Fruit fly (Drosophila melanogaster) whole organism, embryonic: Measurements from ENCODE around the gene CG7227.

Source experiments
- Awh ChIP-seq: fragments of 200-800 bp; sonication (Bioruptor generic); IDR thresholded peaks from 2 replicates; pipeline ENCODE4, ENCODE4 v1.3.6; 2022; ENCODE audit warnings: missing biosample characterization, missing genetic modification characterization
- Bdp1 ChIP-seq: fragments of 200-800 bp; sonication (Bioruptor generic); optimal IDR thresholded peaks from 3 replicates; lab custom pipeline; 2016; ENCODE audit warnings: missing biosample characterization, missing genetic modification characterization
- Bgb ChIP-seq: fragments of 200-800 bp; sonication (Bioruptor generic); IDR thresholded peaks from 2 replicates; pipeline ENCODE4 v1.3.6; 2022; ENCODE audit warnings: missing biosample characterization, missing genetic modification characterization; ENCODE audit not compliant: partially characterized antibody
- CG10209 ChIP-seq: fragments of 200-800 bp; sonication (Bioruptor generic); optimal IDR thresholded peaks from 3 replicates; lab custom pipeline; 2017; ENCODE audit warnings: missing biosample characterization, mild to moderate bottlenecking, missing genetic modification characterization, missing genetic modification reagents
- CG10543 ChIP-seq: fragments of 200-800 bp; sonication (Bioruptor generic); optimal IDR thresholded peaks from 3 replicates; lab custom pipeline; 2017; ENCODE audit warnings: missing biosample characterization, mild to moderate bottlenecking, missing genetic modification characterization, moderate library complexity
- CG10565 ChIP-seq: fragments of 200-800 bp; sonication (Bioruptor generic); optimal IDR thresholded peaks from 3 replicates; lab custom pipeline; 2016; ENCODE audit warnings: missing biosample characterization, mild to moderate bottlenecking, missing genetic modification characterization
- CG12236 ChIP-seq: fragments of 200-800 bp; sonication (Bioruptor generic); optimal IDR thresholded peaks from 2 replicates; lab custom pipeline; 2016; ENCODE audit warnings: missing biosample characterization, missing genetic modification characterization
- CG12769 ChIP-seq: fragments of 200-800 bp; sonication (Bioruptor generic); optimal IDR thresholded peaks from 2 replicates; lab custom pipeline; 2019; ENCODE audit warnings: missing biosample characterization, mild to moderate bottlenecking, missing genetic modification characterization, moderate library complexity
- CG12942 ChIP-seq: fragments of 200-800 bp; sonication (Bioruptor generic); optimal IDR thresholded peaks from 3 replicates; lab custom pipeline; 2016; ENCODE audit warnings: missing biosample characterization, missing genetic modification characterization
- CG13894 ChIP-seq: fragments of 200-800 bp; sonication (Bioruptor generic); optimal IDR thresholded peaks from 3 replicates; lab custom pipeline; 2018; ENCODE audit warnings: missing biosample characterization, mild to moderate bottlenecking, missing genetic modification characterization, moderate library complexity
- CG15479 ChIP-seq: fragments of 200-800 bp; sonication (Bioruptor generic); optimal IDR thresholded peaks from 3 replicates; lab custom pipeline; 2019; ENCODE audit warnings: missing biosample characterization, mild to moderate bottlenecking, missing genetic modification characterization, moderate library complexity
- CG1647 ChIP-seq: fragments of 200-800 bp; sonication (Bioruptor generic); optimal IDR thresholded peaks from 3 replicates; lab custom pipeline; 2016; ENCODE audit warnings: missing biosample characterization, missing genetic modification characterization
- CG17328 ChIP-seq: fragments of 200-800 bp; sonication (Bioruptor generic); IDR thresholded peaks from 2 replicates; pipeline ENCODE4 v1.3.6; 2022; ENCODE audit warnings: missing biosample characterization, missing genetic modification characterization
- CG18476 ChIP-seq: fragments of 200-800 bp; sonication (Bioruptor generic); optimal IDR thresholded peaks from 2 replicates; lab custom pipeline; 2016; ENCODE audit warnings: missing biosample characterization, mild to moderate bottlenecking, missing genetic modification characterization
- CG18764 ChIP-seq: fragments of 200-800 bp; sonication (Bioruptor generic); optimal IDR thresholded peaks from 3 replicates; lab custom pipeline; 2016; ENCODE audit warnings: missing biosample characterization, missing genetic modification characterization
- CG2116 ChIP-seq: fragments of 200-800 bp; sonication (Bioruptor generic); optimal IDR thresholded peaks from 3 replicates; lab custom pipeline; 2018; ENCODE audit warnings: missing biosample characterization, mild to moderate bottlenecking, missing genetic modification characterization
- CG3065 ChIP-seq: fragments of 200-800 bp; sonication (Bioruptor generic); optimal IDR thresholded peaks from 2 replicates; lab custom pipeline; 2016; ENCODE audit warnings: missing biosample characterization, missing genetic modification characterization
- CG32532 ChIP-seq: fragments of 200-800 bp; sonication (Bioruptor generic); IDR thresholded peaks from 2 replicates; pipeline ENCODE4 v1.3.6; 2022; ENCODE audit warnings: missing biosample characterization, missing genetic modification characterization
- CG34376 ChIP-seq: fragments of 200-800 bp; sonication (Bioruptor generic); optimal IDR thresholded peaks from 2 replicates; lab custom pipeline; 2018; ENCODE audit warnings: missing biosample characterization, mild to moderate bottlenecking, missing genetic modification characterization
- CG34422 ChIP-seq: fragments of 200-800 bp; sonication (Bioruptor generic); IDR thresholded peaks from 3 replicates; pipeline ENCODE4 v1.3.6; 2022; ENCODE audit warnings: missing biosample characterization, missing genetic modification characterization
- CG4328 ChIP-seq: fragments of 200-800 bp; sonication (Bioruptor generic); optimal IDR thresholded peaks from 3 replicates; lab custom pipeline; 2017; ENCODE audit warnings: missing biosample characterization, missing genetic modification reagents, missing genetic modification characterization
- CG4424 ChIP-seq: fragments of 200-800 bp; sonication (Bioruptor generic); optimal IDR thresholded peaks from 3 replicates; lab custom pipeline; 2016; ENCODE audit warnings: missing biosample characterization, missing genetic modification characterization
- CG4730 ChIP-seq: fragments of 200-800 bp; sonication (Bioruptor generic); IDR thresholded peaks from 2 replicates; pipeline ENCODE4 v1.3.6; 2022; ENCODE audit warnings: missing biosample characterization, missing genetic modification characterization
- CG6765 ChIP-seq: fragments of 200-800 bp; sonication (Bioruptor generic); optimal IDR thresholded peaks from 3 replicates; lab custom pipeline; 2017; ENCODE audit warnings: missing biosample characterization, mild to moderate bottlenecking, missing genetic modification characterization
- CG7556 ChIP-seq: fragments of 200-800 bp; sonication (Bioruptor generic); optimal IDR thresholded peaks from 2 replicates; lab custom pipeline; 2017; ENCODE audit warnings: missing biosample characterization, mild to moderate bottlenecking, missing genetic modification characterization
- CG8765 ChIP-seq: fragments of 200-800 bp; sonication (Bioruptor generic); IDR thresholded peaks from 2 replicates; pipeline ENCODE4 v1.3.6; 2022; ENCODE audit warnings: missing biosample characterization, missing genetic modification characterization
- CG9215 ChIP-seq: fragments of 200-800 bp; sonication (Bioruptor generic); IDR thresholded peaks from 2 replicates; pipeline ENCODE4 v1.3.6; 2022; ENCODE audit warnings: missing biosample characterization, missing genetic modification characterization
- CG9727 ChIP-seq: fragments of 200-800 bp; sonication (Bioruptor generic); optimal IDR thresholded peaks from 3 replicates; lab custom pipeline; 2017; ENCODE audit warnings: missing biosample characterization, mild to moderate bottlenecking, missing genetic modification characterization
- GATAe ChIP-seq: fragments of 200-800 bp; sonication (Bioruptor generic); conservative IDR thresholded peaks from 2 replicates; pipeline ENCODE4 v1.3.6; 2022; ENCODE audit warnings: missing biosample characterization, missing genetic modification characterization
- HLHmδ ChIP-seq: fragments of 200-800 bp; sonication (Bioruptor generic); optimal IDR thresholded peaks from 2 replicates; lab custom pipeline; 2018; ENCODE audit warnings: missing biosample characterization, mild to moderate bottlenecking, missing genetic modification characterization, moderate library complexity
- Hey ChIP-seq: fragments of 200-800 bp; sonication (Bioruptor generic); optimal IDR thresholded peaks from 3 replicates; lab custom pipeline; 2018; ENCODE audit warnings: missing biosample characterization, mild to moderate bottlenecking, missing genetic modification characterization
- Ravus ChIP-seq: fragments of 200-800 bp; sonication (Bioruptor generic); IDR thresholded peaks from 2 replicates; pipeline ENCODE4 v1.3.6; 2022; ENCODE audit warnings: missing biosample characterization, missing genetic modification characterization
- Sox100B ChIP-seq: fragments of 200-800 bp; sonication (Bioruptor generic); optimal IDR thresholded peaks from 3 replicates; lab custom pipeline; 2018; ENCODE audit warnings: missing biosample characterization, mild to moderate bottlenecking, missing genetic modification characterization
- ara ChIP-seq: fragments of 200-800 bp; sonication (Bioruptor generic); IDR thresholded peaks from 2 replicates; pipeline ENCODE4 v1.3.6; 2022; ENCODE audit warnings: missing biosample characterization, missing genetic modification characterization
- croc ChIP-seq: fragments of 200-800 bp; sonication (Bioruptor generic); conservative IDR thresholded peaks from 3 replicates; pipeline ENCODE4 v1.3.6; 2022; ENCODE audit warnings: missing biosample characterization, missing genetic modification characterization
- crol ChIP-seq: fragments of 200-800 bp; sonication (Bioruptor generic); IDR thresholded peaks from 2 replicates; pipeline ENCODE4 v1.3.6; 2022; ENCODE audit warnings: missing biosample characterization, missing genetic modification characterization
- fd64A ChIP-seq: fragments of 200-800 bp; sonication (Bioruptor generic); optimal IDR thresholded peaks from 3 replicates; lab custom pipeline; 2018; ENCODE audit warnings: missing biosample characterization, mild to moderate bottlenecking, missing genetic modification characterization
- ftz-f1 ChIP-seq: fragments of 200-800 bp; sonication (Bioruptor generic); optimal IDR thresholded peaks from 2 replicates; lab custom pipeline; 2016; ENCODE audit warnings: missing biosample characterization, missing genetic modification characterization
- gcm ChIP-seq: fragments of 200-800 bp; sonication (Bioruptor generic); optimal IDR thresholded peaks from 2 replicates; lab custom pipeline; 2019; ENCODE audit warnings: missing biosample characterization, mild to moderate bottlenecking, missing genetic modification characterization, moderate library complexity
- gfzf ChIP-seq: fragments of 200-800 bp; sonication (Bioruptor generic); optimal IDR thresholded peaks from 2 replicates; lab custom pipeline; 2016; ENCODE audit warnings: missing biosample characterization, mild to moderate bottlenecking, missing genetic modification characterization, moderate library complexity
- grn ChIP-seq: fragments of 200-800 bp; sonication (Bioruptor generic); optimal IDR thresholded peaks from 3 replicates; lab custom pipeline; 2017; ENCODE audit warnings: missing biosample characterization, missing genetic modification characterization
- lbe ChIP-seq: fragments of 200-800 bp; sonication (Bioruptor generic); optimal IDR thresholded peaks from 2 replicates; lab custom pipeline; 2016; ENCODE audit warnings: missing biosample characterization, mild to moderate bottlenecking, missing genetic modification characterization
- luna ChIP-seq: fragments of 200-800 bp; sonication (Bioruptor generic); optimal IDR thresholded peaks from 2 replicates; lab custom pipeline; 2016; ENCODE audit warnings: missing biosample characterization, missing genetic modification characterization
- mirr ChIP-seq: fragments of 200-800 bp; sonication (Bioruptor generic); optimal IDR thresholded peaks from 3 replicates; lab custom pipeline; 2018; ENCODE audit warnings: missing biosample characterization, mild to moderate bottlenecking, missing genetic modification characterization
- org-1 ChIP-seq: fragments of 200-800 bp; sonication (Bioruptor generic); optimal IDR thresholded peaks from 2 replicates; lab custom pipeline; 2017; ENCODE audit warnings: missing biosample characterization, missing genetic modification characterization
- peb ChIP-seq: fragments of 200-800 bp; sonication (Bioruptor generic); IDR thresholded peaks from 2 replicates; pipeline ENCODE4 v1.3.6; 2022; ENCODE audit warnings: missing biosample characterization, missing genetic modification characterization
- pho ChIP-seq: fragments of 200-800 bp; sonication (Bioruptor generic); optimal IDR thresholded peaks from 2 replicates; lab custom pipeline; 2016; ENCODE audit warnings: missing biosample characterization, missing genetic modification characterization
- phol ChIP-seq: fragments of 200-800 bp; sonication (Bioruptor generic); optimal IDR thresholded peaks from 3 replicates; lab custom pipeline; 2018; ENCODE audit warnings: missing biosample characterization, mild to moderate bottlenecking, missing genetic modification characterization, moderate library complexity
- prd ChIP-seq, 3 experiments: fragments of >200 bp in 2 of 3; fragments of 200-800 bp in 1 of 3; sonication (Bioruptor generic) in 1 of 3; optimal IDR thresholded peaks in 2 of 3; IDR thresholded peaks in 1 of 3; 2 replicates in 2 of 3; 3 replicates in 1 of 3; pipeline versions ENCODE4 v1.3.6 to Lab custom; 2017 to 2022; ENCODE audit warnings: missing biosample characterization in 1 of 3, missing genetic modification characterization in 1 of 3
- pzg ChIP-seq: fragments of 200-800 bp; sonication (Bioruptor generic); optimal IDR thresholded peaks from 3 replicates; lab custom pipeline; 2018; ENCODE audit warnings: missing biosample characterization, mild to moderate bottlenecking, missing genetic modification characterization, moderate library complexity

The CG7227 gene

dm6 chr2L:7956310-7957067 is 41.5 kb downstream of the CG7227 start (continued):
- TF ChIP-seq Bgb (peak; percentile 50; the same call in 1 of the 2 replicates), CG1647 (GFP tag; lab: Kevin White, UChicago) (no peak), CG12236 (GFP tag; lab: Kevin White, UChicago) (no peak), CG13894 (tag; lab: Kevin White, UChicago) (peak; percentile 81), CG34422 (GFP tag; lab: Robert Waterston, UW) (no peak), pzg (GFP tag; lab: Kevin White, UChicago) (no peak), Bdp1 (GFP tag; lab: Kevin White, UChicago) (no peak), CG9215 (GFP tag; lab: Robert Waterston, UW) (no peak), CG12769 (peak; percentile 53), grn (GFP tag; lab: Kevin White, UChicago) (no peak), Ravus (GFP tag; lab: Robert Waterston, UW) (no peak), gfzf (GFP tag; lab: Kevin White, UChicago) (no peak), CG17328 (GFP tag; lab: Robert Waterston, UW) (no peak), Hey (no peak), CG9727 (no peak), ara (GFP tag; lab: Robert Waterston, UW) (no peak), CG4424 (GFP tag; lab: Kevin White, UChicago) (no peak), GATAe (GFP tag; lab: Robert Waterston, UW) (no peak), CG15479 (GFP tag; lab: Kevin White, UChicago) (no peak), CG32532 (GFP tag; lab: Robert Waterston, UW) (no peak), luna (no peak), CG7556 (GFP tag; lab: Kevin White, UChicago) (no peak), CG2116 (GFP tag; lab: Kevin White, UChicago) (no peak), CG10209 (GFP tag; lab: Kevin White, UChicago) (no peak), fd64A (GFP tag; lab: Kevin White, UChicago) (no peak), peb (GFP tag; lab: Robert Waterston, UW) (no peak), CG34376 (GFP tag; lab: Kevin White, UChicago) (no peak), mirr (GFP tag; lab: Kevin White, UChicago) (peak; percentile 45), CG6765 (GFP tag; lab: Kevin White, UChicago) (no peak), CG8765 (no peak), gcm (GFP tag; lab: Kevin White, UChicago) (no peak), lbe (no peak), org-1 (GFP tag; lab: Kevin White, UChicago) (no peak), CG18764 (GFP tag; lab: Kevin White, UChicago) (no peak), CG4730 (GFP tag; lab: Robert Waterston, UW) (no peak), CG3065 (GFP tag; lab: Kevin White, UChicago) (no peak), HLHmδ (GFP tag; lab: Kevin White, UChicago) (no peak), CG4328 (GFP tag; lab: Kevin White, UChicago) (no peak), CG12942 (no peak), pho (no peak), CG10565 (GFP tag; lab: Kevin White, UChicago) (no peak), Awh (GFP tag; lab: Robert Waterston, UW) (no peak), ftz-f1 (GFP tag; lab: Kevin White, UChicago) (no peak), prd (optimal IDR thresholded peaks at IDR 0.05; lab: Kevin White, UChicago) (no peak), prd (GFP tag; IDR thresholded peaks at IDR 0.05; lab: Robert Waterston, UW) (no peak), croc (GFP tag; lab: Robert Waterston, UW) (no peak), phol (tag; lab: Kevin White, UChicago) (no peak), CG18476 (GFP tag; lab: Kevin White, UChicago) (no peak), crol (GFP tag; lab: Robert Waterston, UW) (peak; percentile 79), CG10543 (GFP tag; lab: Kevin White, UChicago) (peak; percentile 78), Sox100B (GFP tag; lab: Kevin White, UChicago) (no peak)
